Worm (Caenorhabditis elegans): ENCODE measurements around the gene nhl-2.
A peak's percentile ranks its signal among the peaks of the same experiment; 100 is the strongest.
"Not testable (repeated sequence)": the region's sequence is repeated elsewhere in the genome, so short reads cannot be mapped to it uniquely, and the experiment has no call there.

DNA sequence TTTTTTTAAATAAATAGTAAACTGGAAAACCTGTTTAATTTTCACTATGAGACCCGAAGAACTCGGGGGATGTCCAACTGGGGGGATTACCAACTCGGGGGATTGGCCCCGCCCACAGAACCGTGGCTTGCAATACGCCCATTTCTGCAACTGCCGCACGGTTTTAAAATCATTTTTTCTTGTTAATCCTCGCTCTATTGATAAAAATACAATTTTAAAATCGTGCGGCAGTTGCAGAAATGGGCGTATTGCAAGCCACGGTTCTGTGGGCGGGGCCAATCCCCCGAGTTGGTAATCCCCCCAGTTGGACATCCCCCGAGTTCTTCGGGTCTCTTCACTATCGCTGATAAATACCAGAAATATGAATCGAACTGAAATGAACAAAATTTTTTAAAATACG is 23.1 kb upstream of the nhl-2 start, which contains the start of gene mmab-1:
- TF ChIP-seq ama-1 (optimal IDR thresholded peaks at IDR 0.05); ceh-36 (tag; optimal IDR thresholded peaks at IDR 0.05); flt-1 (GFP tag; IDR thresholded peaks at IDR 0.05); hmg-4 (GFP tag; optimal IDR thresholded peaks at IDR 0.05); tbx-37 (GFP tag; conservative IDR thresholded peaks at IDR 0.05); hnd-1 (tag; optimal IDR thresholded peaks at IDR 0.05); tra-4 (tag; optimal IDR thresholded peaks at IDR 0.05); aly-1 (tag; optimal IDR thresholded peaks at IDR 0.05); B0310.2 (tag; optimal IDR thresholded peaks at IDR 0.05); F13C5.2 (tag; optimal IDR thresholded peaks at IDR 0.05); ets-7 (tag; optimal IDR thresholded peaks at IDR 0.05); scrt-1 (GFP tag; IDR thresholded peaks at IDR 0.05); sea-1 (GFP tag; conservative IDR thresholded peaks at IDR 0.05): not testable (repeated sequence)
- TF ChIP-seq pes-1 (GFP tag; IDR thresholded peaks at IDR 0.05), result peak; percentile 55; the same call in 1 of the 2 replicates
